Worm (Caenorhabditis elegans) whole organism, L2 larva: Measurements from ENCODE around the gene C08E3.13.
"Not testable (repeated sequence)": the region's sequence is repeated elsewhere in the genome, so short reads cannot be mapped to it uniquely, and the experiment has no call there.

Experiments used
- C34F6.9 ChIP-seq: fragments of 150-350 bp; optimal IDR thresholded peaks from 2 replicates; lab custom pipeline; 2014; ENCODE audit warnings: missing biosample characterization, missing genetic modification characterization
- F13H6.1 ChIP-seq: sonication (generic microtip); optimal IDR thresholded peaks from 2 replicates; lab custom pipeline; 2016; ENCODE audit warnings: missing genetic modification characterization, missing compliant biosample characterization
- Y55F3AM.14 ChIP-seq: fragments of 200-800 bp; sonication (Bioruptor generic); optimal IDR thresholded peaks from 2 replicates; lab custom pipeline; 2018; ENCODE audit warnings: mild to moderate bottlenecking, missing genetic modification characterization, missing compliant biosample characterization
- ZK546.5 ChIP-seq: sonication (generic microtip); optimal IDR thresholded peaks from 2 replicates; lab custom pipeline; 2017; ENCODE audit warnings: missing biosample characterization, missing genetic modification characterization
- aly-2 ChIP-seq: fragments of 150-350 bp; optimal IDR thresholded peaks from 2 replicates; lab custom pipeline; 2014; ENCODE audit warnings: missing biosample characterization, missing genetic modification characterization
- ama-1 ChIP-seq: fragments of 150-350 bp; optimal IDR thresholded peaks from 2 replicates; lab custom pipeline; 2018; ENCODE audit warnings: inconsistent platforms
- blmp-1 ChIP-seq: sonication (generic microtip); optimal IDR thresholded peaks from 2 replicates; lab custom pipeline; 2017; ENCODE audit warnings: missing genetic modification characterization, mild to moderate bottlenecking, missing compliant biosample characterization, antibody characterized with exemption, moderate library complexity; ENCODE audit not compliant: insufficient read depth
- ceh-16 ChIP-seq: fragments of 150-350 bp; optimal IDR thresholded peaks from 2 replicates; lab custom pipeline; 2014; ENCODE audit warnings: missing biosample characterization, missing genetic modification characterization
- ceh-82 ChIP-seq: fragments of 150-350 bp; optimal IDR thresholded peaks from 2 replicates; lab custom pipeline; 2014; ENCODE audit warnings: missing biosample characterization, missing genetic modification characterization
- dmd-4 ChIP-seq: sonication (generic microtip); optimal IDR thresholded peaks from 2 replicates; lab custom pipeline; 2017; ENCODE audit warnings: missing biosample characterization, missing genetic modification characterization
- egl-27 ChIP-seq: sonication (generic microtip); optimal IDR thresholded peaks from 3 replicates; lab custom pipeline; 2017; ENCODE audit warnings: missing biosample characterization, missing genetic modification reagents, missing genetic modification characterization
- fos-1 ChIP-seq: fragments of 150-350 bp; optimal IDR thresholded peaks from 2 replicates; lab custom pipeline; 2014; ENCODE audit warnings: missing biosample characterization, missing genetic modification characterization
- gmeb-1 ChIP-seq: fragments of 150-350 bp; optimal IDR thresholded peaks from 2 replicates; lab custom pipeline; 2014; ENCODE audit warnings: missing biosample characterization, missing genetic modification characterization
- lin-11 ChIP-seq: fragments of 150-350 bp; sonication (generic microtip); optimal IDR thresholded peaks from 2 replicates; lab custom pipeline; 2014; ENCODE audit warnings: missing biosample characterization, missing genetic modification characterization, inconsistent platforms, mixed read lengths
- lin-13 ChIP-seq: fragments of 150-350 bp; optimal IDR thresholded peaks from 2 replicates; lab custom pipeline; 2014; ENCODE audit warnings: missing biosample characterization, missing genetic modification reagents, missing genetic modification characterization
- lsy-2 ChIP-seq, 2 experiments: fragments of 150-350 bp in 1 of 2; sonication (generic microtip) in 1 of 2; optimal IDR thresholded peaks; 2 replicates each; lab custom pipeline; 2014 to 2017; ENCODE audit warnings: missing biosample characterization in 2 of 2, missing genetic modification characterization in 2 of 2
- mab-5 ChIP-seq: fragments of 150-350 bp; optimal IDR thresholded peaks from 2 replicates; lab custom pipeline; 2014; ENCODE audit warnings: missing biosample characterization, missing genetic modification characterization
- nhr-10 ChIP-seq: sonication (generic microtip); optimal IDR thresholded peaks from 2 replicates; lab custom pipeline; 2017; ENCODE audit warnings: missing biosample characterization, missing genetic modification characterization
- nhr-11 ChIP-seq: fragments of 150-350 bp; optimal IDR thresholded peaks from 2 replicates; lab custom pipeline; 2014; ENCODE audit warnings: missing biosample characterization, missing genetic modification characterization
- nhr-12 ChIP-seq: fragments of 150-350 bp; optimal IDR thresholded peaks from 2 replicates; lab custom pipeline; 2014; ENCODE audit warnings: missing biosample characterization, missing genetic modification characterization
- nhr-129 ChIP-seq: fragments of 150-350 bp; optimal IDR thresholded peaks from 2 replicates; lab custom pipeline; 2014; ENCODE audit warnings: missing biosample characterization, missing genetic modification characterization
- nhr-23 ChIP-seq: fragments of 150-350 bp; optimal IDR thresholded peaks from 2 replicates; lab custom pipeline; 2014; ENCODE audit warnings: missing biosample characterization, missing genetic modification reagents, missing genetic modification characterization
- nhr-25 ChIP-seq: fragments of 150-350 bp; sonication (generic microtip); optimal IDR thresholded peaks from 3 replicates; lab custom pipeline; 2014; ENCODE audit warnings: missing biosample characterization, missing genetic modification characterization
- sem-4 ChIP-seq: fragments of 150-350 bp; optimal IDR thresholded peaks from 2 replicates; lab custom pipeline; 2014; ENCODE audit warnings: missing biosample characterization, missing genetic modification reagents, missing genetic modification characterization
- skn-1 ChIP-seq: sonication (generic microtip); optimal IDR thresholded peaks from 2 replicates; lab custom pipeline; 2017; ENCODE audit warnings: missing biosample characterization, missing genetic modification characterization
- sma-9 ChIP-seq, 2 experiments: fragments of 150-350 bp in 1 of 2; sonication (generic microtip) in 1 of 2; optimal IDR thresholded peaks; 2 replicates each; lab custom pipeline; 2014 to 2016; ENCODE audit warnings: missing genetic modification characterization in 2 of 2, mild to moderate bottlenecking in 1 of 2, missing biosample characterization in 1 of 2, missing compliant biosample characterization in 1 of 2, missing genetic modification reagents in 1 of 2, moderate library complexity in 1 of 2
- unc-39 ChIP-seq: fragments of 150-350 bp; optimal IDR thresholded peaks from 2 replicates; lab custom pipeline; 2014; ENCODE audit warnings: missing biosample characterization, missing genetic modification characterization
- unc-55 ChIP-seq: fragments of 150-350 bp; sonication (generic microtip); optimal IDR thresholded peaks from 3 replicates; lab custom pipeline; 2014; ENCODE audit warnings: missing biosample characterization, missing genetic modification reagents, missing genetic modification characterization
- zag-1 ChIP-seq: fragments of 150-350 bp; optimal IDR thresholded peaks from 2 replicates; lab custom pipeline; 2014; ENCODE audit warnings: missing biosample characterization, missing genetic modification characterization
- ztf-11 ChIP-seq: sonication (generic microtip); optimal IDR thresholded peaks from 2 replicates; lab custom pipeline; 2017; ENCODE audit warnings: missing biosample characterization, missing genetic modification characterization

The C08E3.13 gene

DNA sequence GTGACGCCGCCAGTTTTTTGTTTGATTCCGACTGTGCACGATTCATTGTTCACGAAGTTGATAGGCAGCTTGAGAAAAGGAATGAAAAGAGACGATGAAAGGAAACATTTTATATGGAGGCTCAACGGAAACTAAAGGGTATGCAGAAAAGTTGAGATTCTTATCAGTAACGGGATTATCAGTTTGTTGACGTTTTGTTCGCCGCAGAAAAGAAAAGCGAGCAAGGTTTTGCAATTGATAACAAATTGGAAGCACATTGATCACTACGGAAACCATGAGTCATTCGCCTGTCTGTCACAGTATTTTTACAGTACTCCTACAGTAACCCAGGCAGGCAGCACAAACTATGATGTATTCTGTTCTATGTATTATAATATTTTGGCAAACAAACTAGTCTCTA, 3.9 kb upstream of the C08E3.13 start:
- TF ChIP-seq zag-1 (tag; lab: Kevin White, UChicago) = no peak
- TF ChIP-seq fos-1 (tag; lab: Kevin White, UChicago) = peak; percentile 41

DNA sequence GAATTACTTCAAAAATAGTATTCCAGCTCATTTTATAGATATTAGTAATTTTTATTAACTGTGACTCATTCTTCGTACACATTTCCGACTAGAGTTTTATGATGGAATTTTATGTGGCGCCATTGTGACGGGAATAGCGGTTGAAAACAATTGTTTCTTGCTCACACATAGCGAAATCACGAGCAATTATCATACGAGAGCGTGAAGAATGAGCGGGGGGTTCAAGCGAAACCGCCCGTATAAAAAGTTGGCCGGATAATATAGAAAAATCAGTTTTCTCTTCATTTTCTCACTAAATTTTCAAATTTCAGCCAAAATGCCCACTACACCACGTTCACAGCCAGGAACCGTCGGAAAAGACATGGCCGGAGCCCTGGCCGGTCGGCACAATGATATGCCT, 1.4 kb upstream of the C08E3.13 start, which contains the start of gene C08E3.1:
Gene C08E3.1 (plus strand): TSS at position 301 of the 400 bp plus-strand sequence.
- TF ChIP-seq nhr-25 (tag; lab: Kevin White, UChicago); ama-1 (lab: Kevin White, UChicago); skn-1: not testable (repeated sequence)

DNA sequence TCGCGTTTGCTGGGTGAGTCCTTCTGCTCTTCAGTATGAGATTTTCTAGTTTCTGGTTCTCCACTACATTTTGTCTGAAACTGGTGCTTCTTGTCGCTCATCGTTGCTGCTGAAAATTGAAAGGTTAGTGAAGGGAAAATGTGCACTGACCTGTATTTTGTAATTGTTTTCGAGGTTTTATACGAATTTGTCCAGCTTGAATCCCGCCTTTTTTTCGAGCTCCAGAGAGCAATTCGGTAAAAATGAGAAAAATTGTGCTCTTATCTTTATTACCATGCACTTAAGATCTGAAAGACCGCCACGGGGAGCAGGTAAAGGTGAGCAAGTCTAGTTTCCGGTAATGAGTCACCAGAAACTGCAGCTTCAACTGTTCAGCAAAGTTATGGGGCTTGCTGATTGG, 4.3 kb downstream of the C08E3.13 start, which contains the start of gene C08E3.15:
Gene C08E3.15 (minus strand): TSS at position 101 of the 400 bp plus-strand sequence.
- not testable (repeated sequence) for TF ChIP-seq skn-1; lin-13 (GFP tag; lab: Kevin White, UChicago); sma-9 (GFP tag; optimal IDR thresholded peaks at IDR 0.05; lab: Kevin White, UChicago); sma-9 (tag; optimal IDR thresholded peaks at IDR 0.05; lab: Kevin White, UChicago)

DNA sequence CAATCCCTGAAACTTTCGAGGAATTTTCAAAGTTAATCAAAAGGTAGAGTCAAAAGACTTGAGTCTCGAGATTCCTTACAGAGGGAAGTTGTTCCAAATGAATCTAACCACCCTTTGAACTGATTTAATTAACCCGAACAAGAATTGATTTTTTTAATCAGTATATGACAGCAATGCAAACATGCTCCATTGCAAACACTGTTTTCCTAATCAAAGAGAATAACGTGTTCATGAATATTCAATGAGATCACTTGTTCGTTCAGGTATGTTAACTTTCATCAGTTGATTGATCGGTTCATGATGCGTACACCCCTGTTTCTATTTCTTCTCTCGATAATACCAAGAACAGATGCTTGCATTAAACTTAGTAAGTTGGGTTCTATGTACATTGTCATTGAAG, 6.5 kb downstream of the C08E3.13 start, which contains the start of gene C08E3.14:
Gene C08E3.14 (plus strand): TSS at position 301 of the 400 bp plus-strand sequence.
- no peak for TF ChIP-seq egl-27 (tag; lab: Kevin White, UChicago)

DNA sequence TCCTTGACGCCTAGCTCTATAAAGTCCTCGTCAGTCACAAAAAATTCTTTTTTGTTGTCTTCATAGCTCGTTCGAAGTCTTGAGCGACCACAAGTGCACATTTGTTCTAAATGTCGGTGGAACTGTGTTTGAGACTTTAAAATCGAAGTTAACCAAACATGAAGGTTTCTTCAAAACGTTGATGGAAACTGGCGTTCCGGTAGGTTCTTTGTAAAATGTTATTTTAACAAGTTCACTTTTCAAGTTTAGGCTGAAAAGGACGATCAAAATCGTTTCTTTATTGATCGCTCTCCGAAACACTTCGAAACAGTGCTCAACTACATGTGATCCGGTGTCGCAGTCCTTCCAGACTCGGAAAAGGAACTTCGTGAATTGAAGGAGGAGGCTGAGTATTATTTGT, 7.5 kb downstream of the C08E3.13 start, which contains the start of gene fbxa-160:
Gene fbxa-160 (minus strand): TSS at position 101 of the 400 bp plus-strand sequence.
- TF ChIP-seq lin-11 (tag; lab: Kevin White, UChicago) = no peak
- TF ChIP-seq fos-1 (tag; lab: Kevin White, UChicago) = no peak
- no peak for TF ChIP-seq lin-13 (GFP tag; lab: Kevin White, UChicago)
- no peak for TF ChIP-seq aly-2 (tag; lab: Kevin White, UChicago)
- TF ChIP-seq lsy-2 (tag; optimal IDR thresholded peaks at IDR 0.05; lab: Kevin White, UChicago) = no peak
- no peak for TF ChIP-seq zag-1 (tag; lab: Kevin White, UChicago)
- TF ChIP-seq unc-55 (GFP tag; lab: Kevin White, UChicago) = no peak
- no peak for TF ChIP-seq sem-4 (tag; lab: Kevin White, UChicago)
- no peak for TF ChIP-seq nhr-10 (tag; lab: Kevin White, UChicago)
- TF ChIP-seq, all 48 proteins: peak for 0

DNA sequence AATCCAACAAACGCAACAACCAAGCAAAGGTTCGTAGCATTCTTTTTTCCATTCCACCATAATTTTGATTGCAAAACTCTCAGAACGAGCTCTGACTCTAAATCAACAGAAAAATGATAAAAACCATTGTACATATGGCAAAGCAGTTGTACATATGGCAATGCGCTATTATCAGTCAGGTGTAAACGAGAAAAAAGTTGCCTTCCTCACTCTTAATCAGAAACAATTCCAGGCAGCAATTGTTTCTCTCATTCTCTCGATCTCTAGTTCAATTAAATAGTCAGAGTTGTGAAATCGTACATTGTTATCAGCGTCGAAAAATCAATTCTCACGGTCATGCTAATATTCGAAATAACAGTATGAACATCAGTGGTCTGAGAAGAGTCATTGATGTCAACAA, 10.3 kb downstream of the C08E3.13 start:
- peak; percentile 44 for TF ChIP-seq fos-1 (tag; lab: Kevin White, UChicago)
- no peak for TF ChIP-seq dmd-4 (tag; lab: Kevin White, UChicago)

DNA sequence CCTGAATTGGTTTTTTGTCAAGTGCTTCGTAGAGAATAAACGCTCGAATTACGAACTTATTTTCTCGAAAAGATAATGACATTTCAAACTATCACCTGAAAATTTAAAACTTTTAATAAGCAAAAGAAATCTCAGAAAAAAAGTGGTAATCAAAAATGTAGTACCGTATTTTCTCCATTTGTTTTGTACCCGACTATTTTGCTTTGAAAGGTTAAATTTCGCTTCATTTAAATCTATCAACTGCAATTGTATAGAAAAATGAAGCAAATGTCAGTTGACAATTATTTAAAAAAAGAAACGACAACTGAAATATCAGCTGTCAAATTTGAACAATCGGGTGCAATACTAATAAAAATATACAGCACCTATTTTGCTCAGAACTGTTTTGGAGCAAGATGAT, 10.9 kb downstream of the C08E3.13 start, which contains the start of gene fbxa-158:
Gene fbxa-158 (minus strand): TSS at position 101 of the 400 bp plus-strand sequence.
- TF ChIP-seq nhr-23 (tag; lab: Kevin White, UChicago) (no peak), nhr-10 (tag; lab: Kevin White, UChicago) (no peak), aly-2 (tag; lab: Kevin White, UChicago) (no peak), mab-5 (tag; lab: Kevin White, UChicago) (no peak), ceh-82 (tag; lab: Kevin White, UChicago) (no peak), ama-1 (lab: Kevin White, UChicago) (no peak), Y55F3AM.14 (GFP tag; lab: Kevin White, UChicago) (no peak), C34F6.9 (tag; lab: Kevin White, UChicago) (no peak), nhr-12 (tag; lab: Kevin White, UChicago) (no peak), nhr-11 (no peak)

DNA sequence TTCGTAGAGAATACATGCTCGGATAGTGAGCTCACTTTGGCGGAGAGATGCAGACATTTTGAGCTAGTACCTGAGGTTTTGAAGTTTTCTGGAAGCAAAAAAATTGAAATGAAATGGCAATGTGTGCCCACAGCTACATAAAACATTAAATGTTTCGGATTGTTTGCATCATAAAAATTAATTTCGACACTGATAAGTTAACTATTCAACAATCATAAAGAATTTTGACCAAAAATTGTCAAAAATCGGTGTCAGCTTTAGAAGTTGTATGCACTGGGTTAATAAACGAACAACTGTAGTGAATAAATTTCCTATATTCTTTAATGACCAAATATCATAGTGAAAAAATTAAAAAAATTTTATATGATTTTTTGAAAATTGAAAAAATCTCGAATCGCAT, 13.2 kb downstream of the C08E3.13 start, which contains the start of gene fbxa-166:
Gene fbxa-166 (minus strand): TSS at position 101 of the 400 bp plus-strand sequence.
- TF ChIP-seq nhr-23 (tag; lab: Kevin White, UChicago) (no peak), fos-1 (tag; lab: Kevin White, UChicago) (no peak), lsy-2 (tag; optimal IDR thresholded peaks at IDR 0.05; lab: Kevin White, UChicago) (no peak), F13H6.1 (tag; lab: Kevin White, UChicago) (no peak), ZK546.5 (tag; lab: Kevin White, UChicago) (no peak), C34F6.9 (tag; lab: Kevin White, UChicago) (no peak), unc-39 (tag; lab: Kevin White, UChicago) (no peak), Y55F3AM.14 (GFP tag; lab: Kevin White, UChicago) (no peak), ceh-16 (tag; lab: Kevin White, UChicago) (no peak), gmeb-1 (no peak), egl-27 (tag; lab: Kevin White, UChicago) (no peak), nhr-25 (tag; lab: Kevin White, UChicago) (no peak), unc-55 (GFP tag; lab: Kevin White, UChicago) (no peak), blmp-1 (tag; lab: Kevin White, UChicago) (no peak), nhr-129 (tag; lab: Kevin White, UChicago) (no peak), ztf-11 (no peak)
